Worm (Caenorhabditis elegans) whole organism, L4 larva: ENCODE results near the gene egl-15.

ENCODE experiments used
- T26A8.4 ChIP-seq: fragments of 200-800 bp; sonication (Bioruptor generic); IDR thresholded peaks from 2 replicates; pipeline ENCODE4 v1.3.6; 2022; ENCODE audit warnings: missing genetic modification characterization, missing compliant biosample characterization
- Y105C5A.15 ChIP-seq: fragments of 200-800 bp; sonication (Bioruptor generic); IDR thresholded peaks from 2 replicates; pipeline ENCODE4 v1.3.6; 2022; ENCODE audit warnings: missing genetic modification characterization, missing compliant biosample characterization
- ama-1 ChIP-seq: fragments of 150-350 bp; optimal IDR thresholded peaks from 2 replicates; lab custom pipeline; 2014; ENCODE audit warnings: inconsistent platforms, mixed read lengths
- daf-8 ChIP-seq: fragments of 200-800 bp; sonication (Bioruptor generic); IDR thresholded peaks from 2 replicates; pipeline ENCODE4 v1.3.6; 2022; ENCODE audit warnings: missing genetic modification characterization, missing compliant biosample characterization
- egl-43 ChIP-seq: fragments of 200-800 bp; sonication (Bioruptor generic); IDR thresholded peaks from 2 replicates; pipeline ENCODE4 v1.3.6; 2022; ENCODE audit warnings: missing genetic modification reagents, missing genetic modification characterization, missing compliant biosample characterization
- jun-1 ChIP-seq: fragments of 150-350 bp; optimal IDR thresholded peaks from 2 replicates; lab custom pipeline; 2014; ENCODE audit warnings: missing biosample characterization, missing genetic modification reagents, missing genetic modification characterization
- lin-15B ChIP-seq: fragments of 150-350 bp; sonication (generic microtip); optimal IDR thresholded peaks from 3 replicates; lab custom pipeline; 2014; ENCODE audit warnings: missing biosample characterization, missing genetic modification characterization
- mxl-2 ChIP-seq: fragments of 200-800 bp; sonication (Bioruptor generic); conservative IDR thresholded peaks from 2 replicates; pipeline ENCODE4 v1.3.6; 2022; ENCODE audit warnings: missing genetic modification reagents, missing genetic modification characterization, missing compliant biosample characterization
- nhr-102 ChIP-seq: sonication (generic microtip); optimal IDR thresholded peaks from 2 replicates; lab custom pipeline; 2016; ENCODE audit warnings: mild to moderate bottlenecking, missing genetic modification characterization, moderate library complexity, missing compliant biosample characterization
- nhr-25 ChIP-seq: sonication (generic microtip); optimal IDR thresholded peaks from 2 replicates; lab custom pipeline; 2017; ENCODE audit warnings: missing genetic modification characterization, mild to moderate bottlenecking, missing compliant biosample characterization, antibody characterized with exemption, moderate library complexity, borderline replicate concordance; ENCODE audit not compliant: insufficient read depth
- nhr-28 ChIP-seq: fragments of 150-350 bp; optimal IDR thresholded peaks from 2 replicates; lab custom pipeline; 2014; ENCODE audit warnings: missing biosample characterization, missing genetic modification characterization
- pha-4 ChIP-seq, 2 experiments: fragments of 150-350 bp in 1 of 2; fragments of 200-800 bp in 1 of 2; sonication (Bioruptor generic) in 1 of 2; IDR thresholded peaks in 1 of 2; optimal IDR thresholded peaks in 1 of 2; 2 replicates each; pipeline versions ENCODE4 v1.3.6 to Lab custom; 2014 to 2022; ENCODE audit warnings: missing genetic modification characterization in 2 of 2, missing genetic modification reagents in 2 of 2, missing biosample characterization in 1 of 2, missing compliant biosample characterization in 1 of 2
- spr-3 ChIP-seq: fragments of 200-800 bp; sonication (Bioruptor generic); optimal IDR thresholded peaks from 2 replicates; lab custom pipeline; 2018; ENCODE audit warnings: mild to moderate bottlenecking, missing genetic modification characterization, missing compliant biosample characterization
- tag-97 ChIP-seq: fragments of 200-800 bp; sonication (Bioruptor generic); IDR thresholded peaks from 2 replicates; pipeline ENCODE4 v1.3.6; 2022; ENCODE audit warnings: missing genetic modification characterization, missing compliant biosample characterization

DNA sequence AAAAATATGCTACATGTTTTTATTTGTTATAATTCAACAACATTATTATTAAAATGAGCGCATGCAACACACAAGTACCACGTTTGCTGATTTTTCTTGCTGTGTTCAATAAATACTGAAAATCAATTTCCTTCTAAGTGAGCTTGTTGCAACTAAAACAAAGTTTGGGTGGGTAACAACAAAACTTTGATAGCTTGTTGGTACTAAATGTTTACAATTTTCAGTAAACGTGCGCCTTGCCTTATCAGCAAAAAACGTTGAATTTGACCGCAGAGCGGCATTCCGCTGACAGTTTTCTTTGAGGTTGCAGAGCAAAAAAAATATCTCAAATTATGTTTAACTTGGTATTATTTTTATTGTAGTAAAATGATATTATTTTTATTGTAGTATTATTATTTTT is 34.8 kb upstream of the egl-15 start:
- TF ChIP-seq daf-8 (no peak), ama-1 (lab: Kevin White, UChicago) (no peak), T26A8.4 (GFP tag; lab: Robert Waterston, UW) (no peak), spr-3 (GFP tag; lab: Kevin White, UChicago) (no peak), jun-1 (tag; lab: Kevin White, UChicago) (no peak), pha-4 (GFP tag; IDR thresholded peaks at IDR 0.05; lab: Robert Waterston, UW) (no peak), pha-4 (tag; optimal IDR thresholded peaks at IDR 0.05; lab: Kevin White, UChicago) (no peak), Y105C5A.15 (no peak), egl-43 (GFP tag; lab: Robert Waterston, UW) (no peak), nhr-25 (tag; lab: Kevin White, UChicago) (no peak), mxl-2 (no peak), tag-97 (no peak), nhr-28 (tag; lab: Kevin White, UChicago) (no peak), lin-15B (no peak), nhr-102 (no peak)
